Fruit fly (Drosophila melanogaster): Measurements from ENCODE around the gene fu.

DNA sequence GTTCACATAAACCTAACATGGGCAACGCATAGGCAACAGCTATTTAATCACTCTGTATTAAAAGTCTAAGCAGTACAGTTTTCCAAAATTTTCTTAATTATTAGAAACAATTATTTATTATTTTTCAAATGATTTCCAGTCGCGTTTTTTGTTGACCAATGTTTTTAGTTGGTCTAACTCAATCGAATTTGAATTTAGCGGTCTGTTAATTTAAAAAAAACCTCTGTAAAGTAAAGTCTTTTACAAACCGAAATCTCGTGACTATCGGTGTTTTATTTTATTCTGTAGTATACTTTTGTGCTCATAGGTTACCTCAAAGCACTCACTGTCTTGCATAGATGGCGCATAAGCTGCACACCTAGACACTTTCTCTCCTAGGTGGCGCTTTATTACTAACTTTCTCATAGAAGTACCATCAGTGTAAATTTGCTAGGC is 22.4 kb upstream of the fu start:
- no peak for TF ChIP-seq CG8301 (tag; optimal IDR thresholded peaks at IDR 0.05)
- TF ChIP-seq CG8159 (tag; optimal IDR thresholded peaks at IDR 0.05): no peak
- no peak for TF ChIP-seq CG17806 (tag; optimal IDR thresholded peaks at IDR 0.05)
- no peak for TF ChIP-seq CG14655 (GFP tag; optimal IDR thresholded peaks at IDR 0.05)
- TF ChIP-seq EcR (GFP tag; optimal IDR thresholded peaks at IDR 0.05): no peak
- TF ChIP-seq CG32121 (GFP tag; IDR thresholded peaks at IDR 0.05): no peak
- no peak for TF ChIP-seq Pif1A (GFP tag; optimal IDR thresholded peaks at IDR 0.05)
- no peak for TF ChIP-seq Snoo (tag; optimal IDR thresholded peaks at IDR 0.05)
- no peak for TF ChIP-seq CG13204 (GFP tag; optimal IDR thresholded peaks at IDR 0.05)

All from whole organism, pupa.